Worm (Caenorhabditis elegans): ENCODE results near the gene H01M10.1.

H01M10.1 gene

DNA sequence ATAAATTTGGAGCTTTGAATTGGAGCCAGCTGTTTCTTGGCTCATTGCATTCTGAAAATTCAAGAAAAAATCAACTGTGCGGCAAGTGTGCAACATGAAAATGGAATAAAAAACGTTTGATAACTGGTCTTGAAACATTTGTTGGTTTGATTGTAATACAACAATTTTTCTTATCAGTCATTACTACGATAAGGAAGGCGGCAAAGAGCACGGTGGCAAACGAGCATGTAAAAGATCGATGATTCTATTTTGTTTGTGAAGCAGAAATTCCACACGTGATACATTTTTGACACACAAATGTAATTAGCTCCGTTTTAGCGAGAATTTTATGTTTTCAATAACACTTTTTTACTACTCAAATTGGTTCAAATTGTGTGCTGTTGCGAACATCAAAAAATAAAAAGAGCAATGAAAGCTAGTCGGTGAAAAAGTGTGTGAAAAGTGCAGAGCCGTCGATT, at the start of gene H01M10.1:
Gene H01M10.1, minus strand, starts transcription at position 51 of the 458 bp plus-strand sequence.
- TF ChIP-seq elt-2 (tag; optimal IDR thresholded peaks at IDR 0.05) (peak; percentile 51), ceh-9 (tag; optimal IDR thresholded peaks at IDR 0.05) (no peak)

DNA sequence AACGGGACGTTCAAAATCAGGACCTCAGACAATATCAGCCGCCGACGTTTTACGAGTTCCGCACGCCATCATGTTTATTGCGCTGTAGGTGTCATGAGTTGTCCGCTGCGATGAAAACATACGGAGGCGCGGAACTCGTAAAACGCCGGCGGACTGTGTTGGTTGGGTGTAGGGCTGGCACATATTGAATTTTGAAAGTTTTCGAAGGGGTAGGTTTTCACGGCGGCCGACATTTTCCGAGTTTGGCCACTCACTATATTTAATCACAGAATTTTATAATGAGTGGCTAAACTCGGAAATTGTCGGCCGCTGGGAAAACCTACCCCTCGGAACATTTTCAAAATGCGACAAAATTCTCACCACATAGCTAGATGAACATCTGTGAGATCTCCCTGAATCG, 45.8 kb upstream of the H01M10.1 start:
- TF ChIP-seq ceh-48 (tag; optimal IDR thresholded peaks at IDR 0.05), result no peak
- no peak for TF ChIP-seq pag-3 (tag; optimal IDR thresholded peaks at IDR 0.05; ENCODE audit: borderline replicate concordance)
- no peak for TF ChIP-seq sox-4 (tag; optimal IDR thresholded peaks at IDR 0.05)
- no peak for TF ChIP-seq gmeb-2 (tag; optimal IDR thresholded peaks at IDR 0.05)
- TF ChIP-seq ceh-31 (tag; optimal IDR thresholded peaks at IDR 0.05), result no peak
- no peak for TF ChIP-seq hlh-8 (tag; optimal IDR thresholded peaks at IDR 0.05)
- TF ChIP-seq ceh-2 (tag; optimal IDR thresholded peaks at IDR 0.05), result no peak
- TF ChIP-seq che-1 (tag; optimal IDR thresholded peaks at IDR 0.05), result no peak
- TF ChIP-seq ama-1 (optimal IDR thresholded peaks at IDR 0.05), result no peak
- TF ChIP-seq lim-6 (tag; optimal IDR thresholded peaks at IDR 0.05), result no peak
- no peak for TF ChIP-seq unc-42 (tag; optimal IDR thresholded peaks at IDR 0.05)
- no peak for TF ChIP-seq ceh-9 (tag; optimal IDR thresholded peaks at IDR 0.05)
- TF ChIP-seq ceh-18 (tag; optimal IDR thresholded peaks at IDR 0.05), result no peak
- TF ChIP-seq nfya-1 (tag; optimal IDR thresholded peaks at IDR 0.05), result no peak
- TF ChIP-seq rnt-1 (tag; optimal IDR thresholded peaks at IDR 0.05), result no peak

DNA sequence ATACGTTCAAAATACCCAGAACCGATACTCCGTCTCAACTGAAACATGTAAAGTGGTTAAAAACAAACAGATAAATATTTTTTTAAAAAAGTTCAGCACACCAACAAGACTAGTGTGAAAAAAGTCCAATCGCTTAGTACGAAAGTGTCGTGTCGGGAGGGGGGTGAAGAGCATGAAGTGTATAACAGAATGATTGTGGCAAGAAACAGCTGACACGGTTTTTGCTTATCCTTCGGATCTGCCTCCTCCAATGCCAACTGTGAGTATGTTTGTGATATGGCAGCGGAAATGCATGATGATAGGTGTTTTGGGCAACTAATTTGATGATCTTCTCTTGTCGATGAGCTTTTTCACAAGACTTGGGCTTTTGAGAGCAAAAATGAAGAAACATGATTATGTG, 39.9 kb upstream of the H01M10.1 start:
- TF ChIP-seq tbx-7 (tag; optimal IDR thresholded peaks at IDR 0.05), result no peak
- TF ChIP-seq fkh-10 (GFP tag; optimal IDR thresholded peaks at IDR 0.05), result no peak
- no peak for TF ChIP-seq ahr-1 (tag; optimal IDR thresholded peaks at IDR 0.05)
- TF ChIP-seq ceh-18 (tag; optimal IDR thresholded peaks at IDR 0.05), result peak; percentile 39

DNA sequence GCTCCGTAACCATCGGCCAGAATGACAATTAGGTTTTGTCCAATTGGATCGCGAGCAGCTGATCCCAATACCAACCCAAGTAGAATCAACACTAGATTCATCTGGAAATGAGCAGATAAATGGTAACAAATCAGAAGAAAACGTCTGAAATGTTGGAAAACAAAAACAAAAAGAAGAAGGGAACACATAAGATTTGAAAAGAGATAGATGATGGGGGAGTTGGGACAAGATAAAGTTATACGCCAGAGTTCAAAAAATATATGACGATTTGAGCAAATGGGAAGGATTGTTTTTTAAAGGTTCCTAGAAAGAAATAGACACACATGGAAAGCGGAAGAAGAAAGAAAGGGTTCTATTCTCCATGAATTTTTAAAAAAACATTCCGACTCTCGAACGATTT, 35.3 kb upstream of the H01M10.1 start, which contains the start of gene T03G6.3:
Gene T03G6.3, minus strand, starts transcription at position 101 of the 400 bp plus-strand sequence.
- TF ChIP-seq ceh-30 (tag; optimal IDR thresholded peaks at IDR 0.05) (no peak), C08G9.2 (tag; optimal IDR thresholded peaks at IDR 0.05) (no peak), Y22D7AL.16 (tag; optimal IDR thresholded peaks at IDR 0.05) (no peak), tbx-7 (tag; optimal IDR thresholded peaks at IDR 0.05) (no peak)

DNA sequence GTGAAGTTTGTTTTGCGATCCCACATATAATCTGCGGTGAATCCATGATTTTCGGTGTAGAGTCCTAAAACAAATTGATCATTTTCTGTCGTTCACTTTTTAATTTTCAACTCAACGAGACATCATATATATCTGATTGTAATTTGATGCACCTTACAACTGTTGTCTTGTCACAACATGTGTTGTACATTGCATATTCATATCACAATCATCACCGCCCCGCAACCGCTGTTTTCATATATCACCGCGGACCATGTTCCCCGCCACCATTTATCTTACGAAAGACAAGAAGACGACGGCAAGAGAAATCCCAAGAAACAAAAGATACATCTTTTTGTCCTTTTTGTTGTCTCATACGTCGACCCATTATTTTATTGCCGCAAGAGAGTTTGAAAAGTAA, 33.8 kb upstream of the H01M10.1 start:
- TF ChIP-seq unc-55 (GFP tag; optimal IDR thresholded peaks at IDR 0.05) (peak; percentile 78), gmeb-2 (tag; optimal IDR thresholded peaks at IDR 0.05) (no peak)

DNA sequence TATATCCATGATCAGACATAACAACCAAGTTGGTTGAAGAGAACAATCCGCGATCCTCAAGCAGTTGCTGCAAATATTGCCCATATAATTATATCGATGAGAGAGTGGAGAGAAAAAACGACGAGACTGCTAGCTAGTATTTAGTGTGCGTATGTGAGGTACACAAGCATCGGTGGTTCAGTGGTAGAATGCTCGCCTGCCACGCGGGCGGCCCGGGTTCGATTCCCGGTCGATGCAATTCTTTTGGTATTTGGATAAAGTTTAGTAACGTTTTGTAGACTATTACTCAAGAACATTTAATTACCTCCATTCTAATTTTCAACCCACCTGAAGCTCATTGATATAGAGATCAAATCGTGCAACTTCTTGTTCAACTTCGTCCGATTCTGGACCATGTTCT, 32.7 kb upstream of the H01M10.1 start:
- TF ChIP-seq nhr-11 (tag; optimal IDR thresholded peaks at IDR 0.05) (no peak), ceh-6 (GFP tag; optimal IDR thresholded peaks at IDR 0.05) (peak; percentile 85), rnt-1 (tag; optimal IDR thresholded peaks at IDR 0.05) (peak; percentile 30), unc-86 (tag; optimal IDR thresholded peaks at IDR 0.05) (peak; percentile 86), hlh-15 (tag; optimal IDR thresholded peaks at IDR 0.05) (peak; percentile 43), ceh-2 (tag; optimal IDR thresholded peaks at IDR 0.05) (peak; percentile 59), ets-4 (tag; optimal IDR thresholded peaks at IDR 0.05) (no peak), dve-1 (tag; optimal IDR thresholded peaks at IDR 0.05) (peak; percentile 49), ref-2 (tag; optimal IDR thresholded peaks at IDR 0.05) (peak; percentile 64), eyg-1 (tag; optimal IDR thresholded peaks at IDR 0.05) (peak; percentile 48), odd-2 (tag; optimal IDR thresholded peaks at IDR 0.05) (peak; percentile 33), zip-5 (tag; optimal IDR thresholded peaks at IDR 0.05) (peak; percentile 13), C08G9.2 (tag; optimal IDR thresholded peaks at IDR 0.05) (peak; percentile 71), unc-42 (tag; optimal IDR thresholded peaks at IDR 0.05) (peak; percentile 16), F13H6.1 (tag; optimal IDR thresholded peaks at IDR 0.05) (peak; percentile 24), ceh-45 (GFP tag; IDR thresholded peaks at IDR 0.05) (peak; percentile 79), K02D7.2 (tag; optimal IDR thresholded peaks at IDR 0.05) (peak; percentile 63), ceh-19 (GFP tag; optimal IDR thresholded peaks at IDR 0.05) (peak; percentile 75), ceh-34 (tag; optimal IDR thresholded peaks at IDR 0.05) (peak; percentile 82), elt-2 (tag; optimal IDR thresholded peaks at IDR 0.05) (peak; percentile 86), ceh-18 (tag; optimal IDR thresholded peaks at IDR 0.05) (peak; percentile 13), Y22D7AL.16 (tag; optimal IDR thresholded peaks at IDR 0.05) (peak; percentile 79), hlh-30 (tag; optimal IDR thresholded peaks at IDR 0.05; ENCODE audit: insufficient read depth) (peak; percentile 20), ceh-22 (tag; optimal IDR thresholded peaks at IDR 0.05) (no peak), mec-3 (tag; optimal IDR thresholded peaks at IDR 0.05; ENCODE audit: borderline replicate concordance) (no peak), ahr-1 (tag; optimal IDR thresholded peaks at IDR 0.05) (no peak), ztf-16 (tag; optimal IDR thresholded peaks at IDR 0.05) (peak; percentile 71), syd-9 (tag; optimal IDR thresholded peaks at IDR 0.05) (peak; percentile 20)

Data from whole organism, late embryonic.